Fruit fly (Drosophila melanogaster) whole organism, embryonic: ENCODE results near the gene CG42269.

ENCODE experiments used
- Awh ChIP-seq: fragments of 200-800 bp; sonication (Bioruptor generic); IDR thresholded peaks from 2 replicates; pipeline ENCODE4, ENCODE4 v1.3.6; 2022; ENCODE audit warnings: missing biosample characterization, missing genetic modification characterization
- B-H2 ChIP-seq: fragments of 200-800 bp; sonication (Bioruptor generic); optimal IDR thresholded peaks from 2 replicates; lab custom pipeline; 2018; ENCODE audit warnings: missing biosample characterization, mild to moderate bottlenecking, missing genetic modification characterization
- BEAF-32 ChIP-seq: fragments of 200-800 bp; sonication (Bioruptor generic); optimal IDR thresholded peaks from 3 replicates; lab custom pipeline; 2017; ENCODE audit warnings: missing biosample characterization, missing genetic modification characterization, mild to moderate bottlenecking, moderate library complexity, missing genetic modification reagents
- Bteb2 ChIP-seq: fragments of 200-800 bp; sonication (Bioruptor generic); optimal IDR thresholded peaks from 2 replicates; lab custom pipeline; 2016; ENCODE audit warnings: missing biosample characterization, missing genetic modification characterization
- C15 ChIP-seq: fragments of 200-800 bp; sonication (Bioruptor generic); IDR thresholded peaks from 3 replicates; pipeline ENCODE4 v1.3.6; 2022; ENCODE audit warnings: missing biosample characterization, missing genetic modification characterization
- CG11695 ChIP-seq: fragments of 200-800 bp; sonication (Bioruptor generic); IDR thresholded peaks from 3 replicates; pipeline ENCODE4 v1.3.6; 2022; ENCODE audit warnings: missing biosample characterization, missing genetic modification characterization
- CG13296 ChIP-seq: fragments of 200-800 bp; sonication (Bioruptor generic); optimal IDR thresholded peaks from 3 replicates; lab custom pipeline; 2018; ENCODE audit warnings: missing biosample characterization, mild to moderate bottlenecking, missing genetic modification characterization
- CG15514 ChIP-seq: fragments of 200-800 bp; sonication (Bioruptor generic); optimal IDR thresholded peaks from 3 replicates; lab custom pipeline; 2017; ENCODE audit warnings: missing biosample characterization, missing genetic modification characterization, mild to moderate bottlenecking, moderate library complexity, missing genetic modification reagents
- CG16779 ChIP-seq: fragments of 200-800 bp; sonication (Bioruptor generic); IDR thresholded peaks from 2 replicates; pipeline ENCODE4 v1.3.6; 2022; ENCODE audit warnings: missing biosample characterization, missing genetic modification characterization
- CG16815 ChIP-seq: fragments of 200-800 bp; sonication (Bioruptor generic); optimal IDR thresholded peaks from 3 replicates; lab custom pipeline; 2017; ENCODE audit warnings: missing biosample characterization, mild to moderate bottlenecking, missing genetic modification characterization
- CG1832 ChIP-seq: fragments of 200-800 bp; sonication (Bioruptor generic); optimal IDR thresholded peaks from 2 replicates; lab custom pipeline; 2017; ENCODE audit warnings: missing biosample characterization, mild to moderate bottlenecking, missing genetic modification characterization, inconsistent platforms
- CG18764 ChIP-seq: fragments of 200-800 bp; sonication (Bioruptor generic); optimal IDR thresholded peaks from 3 replicates; lab custom pipeline; 2016; ENCODE audit warnings: missing biosample characterization, missing genetic modification characterization
- CG2678 ChIP-seq: fragments of 200-800 bp; sonication (Bioruptor generic); optimal IDR thresholded peaks from 3 replicates; lab custom pipeline; 2019; ENCODE audit warnings: missing biosample characterization, mild to moderate bottlenecking, missing genetic modification characterization, moderate library complexity
- CG3281 ChIP-seq: fragments of 200-800 bp; sonication (Bioruptor generic); optimal IDR thresholded peaks from 3 replicates; lab custom pipeline; 2017; ENCODE audit warnings: missing biosample characterization, mild to moderate bottlenecking, missing genetic modification characterization
- CG3407 ChIP-seq: fragments of 200-800 bp; sonication (Bioruptor generic); optimal IDR thresholded peaks from 2 replicates; lab custom pipeline; 2018; ENCODE audit warnings: missing biosample characterization, mild to moderate bottlenecking, missing genetic modification characterization
- CG4360 ChIP-seq: fragments of 200-800 bp; sonication (Bioruptor generic); IDR thresholded peaks from 2 replicates; pipeline ENCODE4 v1.3.6; 2022; ENCODE audit warnings: missing biosample characterization, missing genetic modification characterization
- CG4404 ChIP-seq: fragments of 200-800 bp; sonication (Bioruptor generic); IDR thresholded peaks from 2 replicates; pipeline ENCODE4 v1.3.6; 2022; ENCODE audit warnings: missing biosample characterization, missing genetic modification characterization
- CG6272 ChIP-seq: fragments of 200-800 bp; sonication (Bioruptor generic); IDR thresholded peaks from 2 replicates; pipeline ENCODE4 v1.3.6; 2022; ENCODE audit warnings: missing biosample characterization, missing genetic modification characterization
- CG6683 ChIP-seq: fragments of 200-800 bp; sonication (Bioruptor generic); optimal IDR thresholded peaks from 2 replicates; lab custom pipeline; 2017; ENCODE audit warnings: missing biosample characterization, mild to moderate bottlenecking, missing genetic modification characterization, missing genetic modification reagents
- CG6689 ChIP-seq: fragments of 200-800 bp; sonication (Bioruptor generic); IDR thresholded peaks from 2 replicates; pipeline ENCODE4 v1.3.6; 2022; ENCODE audit warnings: missing biosample characterization, missing genetic modification characterization
- CkIIα-i1 ChIP-seq: fragments of 200-800 bp; sonication (Bioruptor generic); IDR thresholded peaks from 2 replicates; pipeline ENCODE4 v1.3.6; 2022; ENCODE audit warnings: missing biosample characterization, missing genetic modification characterization
- Dad ChIP-seq: fragments of 200-800 bp; sonication (Bioruptor generic); optimal IDR thresholded peaks from 3 replicates; lab custom pipeline; 2016; ENCODE audit warnings: missing biosample characterization, missing genetic modification characterization
- Gug ChIP-seq: fragments of 200-800 bp; sonication (Bioruptor generic); IDR thresholded peaks from 4 replicates; pipeline ENCODE4 v1.3.6; 2022; ENCODE audit warnings: missing biosample characterization, missing genetic modification characterization
- H2.0 ChIP-seq: fragments of 200-800 bp; sonication (Bioruptor generic); IDR thresholded peaks from 2 replicates; pipeline ENCODE4 v1.3.6; 2022; ENCODE audit warnings: missing biosample characterization, missing genetic modification characterization
- Hand ChIP-seq: fragments of 200-800 bp; sonication (Bioruptor generic); optimal IDR thresholded peaks from 2 replicates; lab custom pipeline; 2017; ENCODE audit warnings: mild to moderate bottlenecking, missing biosample characterization, missing genetic modification reagents, missing genetic modification characterization
- Hmx ChIP-seq: fragments of 200-800 bp; sonication (Bioruptor generic); optimal IDR thresholded peaks from 2 replicates; lab custom pipeline; 2016; ENCODE audit warnings: missing biosample characterization, missing genetic modification characterization
- Nf-YB ChIP-seq: fragments of 200-800 bp; sonication (Bioruptor generic); optimal IDR thresholded peaks from 3 replicates; lab custom pipeline; 2019; ENCODE audit warnings: missing biosample characterization, mild to moderate bottlenecking, missing genetic modification characterization, moderate library complexity
- Oaz ChIP-seq: fragments of 200-800 bp; sonication (Bioruptor generic); IDR thresholded peaks from 2 replicates; pipeline ENCODE4 v1.3.6; 2022; ENCODE audit warnings: missing biosample characterization, missing genetic modification characterization
- al ChIP-seq: fragments of 200-800 bp; sonication (Bioruptor generic); IDR thresholded peaks from 2 replicates; pipeline ENCODE4 v1.3.6; 2022; ENCODE audit warnings: missing biosample characterization, missing genetic modification characterization
- ase ChIP-seq: fragments of 200-800 bp; sonication (Bioruptor generic); IDR thresholded peaks from 3 replicates; pipeline ENCODE4 v1.3.6; 2022; ENCODE audit warnings: missing biosample characterization, missing genetic modification characterization
- btn ChIP-seq: fragments of 200-800 bp; sonication (Bioruptor generic); optimal IDR thresholded peaks from 2 replicates; lab custom pipeline; 2016; ENCODE audit warnings: missing biosample characterization, missing genetic modification characterization
- chn ChIP-seq: fragments of 200-800 bp; sonication (Bioruptor generic); optimal IDR thresholded peaks from 2 replicates; lab custom pipeline; 2016; ENCODE audit warnings: missing biosample characterization, missing genetic modification characterization
- croc ChIP-seq: fragments of 200-800 bp; sonication (Bioruptor generic); conservative IDR thresholded peaks from 3 replicates; pipeline ENCODE4 v1.3.6; 2022; ENCODE audit warnings: missing biosample characterization, missing genetic modification characterization
- da ChIP-seq: fragments of 200-800 bp; sonication (Bioruptor generic); optimal IDR thresholded peaks from 2 replicates; lab custom pipeline; 2016; ENCODE audit warnings: missing biosample characterization, missing genetic modification characterization
- dan ChIP-seq: fragments of 200-800 bp; sonication (Bioruptor generic); IDR thresholded peaks from 2 replicates; pipeline ENCODE4 v1.3.6; 2022; ENCODE audit warnings: missing biosample characterization, missing genetic modification characterization
- fu2 ChIP-seq: fragments of 200-800 bp; sonication (Bioruptor generic); optimal IDR thresholded peaks from 2 replicates; lab custom pipeline; 2016; ENCODE audit warnings: missing biosample characterization, missing genetic modification characterization
- gce ChIP-seq: fragments of 200-800 bp; sonication (Bioruptor generic); IDR thresholded peaks from 3 replicates; pipeline ENCODE4 v1.3.6; 2022; ENCODE audit warnings: missing biosample characterization, missing genetic modification characterization
- gfzf ChIP-seq: fragments of 200-800 bp; sonication (Bioruptor generic); optimal IDR thresholded peaks from 2 replicates; lab custom pipeline; 2016; ENCODE audit warnings: missing biosample characterization, mild to moderate bottlenecking, missing genetic modification characterization, moderate library complexity
- grn ChIP-seq: fragments of 200-800 bp; sonication (Bioruptor generic); optimal IDR thresholded peaks from 3 replicates; lab custom pipeline; 2017; ENCODE audit warnings: missing biosample characterization, missing genetic modification characterization
- jumu ChIP-seq: fragments of 200-800 bp; sonication (Bioruptor generic); optimal IDR thresholded peaks from 3 replicates; lab custom pipeline; 2016; ENCODE audit warnings: missing biosample characterization, missing genetic modification characterization
- lab ChIP-seq: fragments of 200-800 bp; sonication (Bioruptor generic); optimal IDR thresholded peaks from 3 replicates; lab custom pipeline; 2017; ENCODE audit warnings: missing biosample characterization, missing genetic modification characterization, mild to moderate bottlenecking, moderate library complexity, missing genetic modification reagents
- lov ChIP-seq, 2 experiments: fragments of 200-800 bp in 1 of 2; fragments of >200 bp in 1 of 2; sonication (Bioruptor generic) in 1 of 2; IDR thresholded peaks in 1 of 2; optimal IDR thresholded peaks in 1 of 2; 2 replicates in 1 of 2; 3 replicates in 1 of 2; pipeline versions ENCODE4 v1.3.6 to Lab custom; 2017 to 2022; ENCODE audit warnings: missing biosample characterization in 1 of 2, missing genetic modification characterization in 1 of 2
- mirr ChIP-seq: fragments of 200-800 bp; sonication (Bioruptor generic); optimal IDR thresholded peaks from 3 replicates; lab custom pipeline; 2018; ENCODE audit warnings: missing biosample characterization, mild to moderate bottlenecking, missing genetic modification characterization
- psq ChIP-seq: fragments of 200-800 bp; sonication (Bioruptor generic); optimal IDR thresholded peaks from 2 replicates; lab custom pipeline; 2017; ENCODE audit warnings: missing biosample characterization, missing genetic modification characterization
- repo ChIP-seq: fragments of 200-800 bp; sonication (Bioruptor generic); optimal IDR thresholded peaks from 2 replicates; lab custom pipeline; 2016; ENCODE audit warnings: missing biosample characterization, missing genetic modification characterization
- sim ChIP-seq: fragments of 200-800 bp; sonication (Bioruptor generic); IDR thresholded peaks from 2 replicates; pipeline ENCODE4 v1.3.6; 2022; ENCODE audit warnings: missing biosample characterization, missing genetic modification characterization
- trh ChIP-seq: fragments of 200-800 bp; sonication (Bioruptor generic); optimal IDR thresholded peaks from 2 replicates; lab custom pipeline; 2016; ENCODE audit warnings: missing biosample characterization, missing genetic modification characterization
- zf30C ChIP-seq: fragments of 200-800 bp; sonication (Bioruptor generic); optimal IDR thresholded peaks from 3 replicates; lab custom pipeline; 2018; ENCODE audit warnings: missing biosample characterization, mild to moderate bottlenecking, missing genetic modification characterization
- zfh2 ChIP-seq: fragments of 200-800 bp; sonication (Bioruptor generic); optimal IDR thresholded peaks from 2 replicates; lab custom pipeline; 2016; ENCODE audit warnings: missing biosample characterization, missing genetic modification characterization

CG42269 gene

dm6 chr3L:6071454-6072189, 5.5 kb downstream of the CG42269 start, which contains the start of gene CG6602:
Gene CG6602 (plus strand): TSS chr3L:6072139.
- TF ChIP-seq repo (peak; percentile 42), chn (GFP tag; lab: Kevin White, UChicago) (peak; percentile 33), Dad (GFP tag; lab: Kevin White, UChicago) (peak; percentile 32), CG6272 (GFP tag; lab: Robert Waterston, UW) (peak; percentile 72), gce (peak; percentile 50; the same call in 1 of the 3 replicates), jumu (GFP tag; lab: Kevin White, UChicago) (no peak), CG18764 (GFP tag; lab: Kevin White, UChicago) (peak; percentile 71), CG15514 (peak; percentile 82), Gug (peak; percentile 46; the same call in 2 of the 4 replicates), psq (GFP tag; lab: Kevin White, UChicago) (no peak), Oaz (GFP tag; lab: Robert Waterston, UW) (peak; percentile 38; the same call in 1 of the 2 replicates), grn (peak; percentile 37), CG6683 (GFP tag; lab: Kevin White, UChicago) (peak; percentile 72), da (GFP tag; lab: Kevin White, UChicago) (no peak), fu2 (peak; percentile 30), CG16815 (GFP tag; lab: Kevin White, UChicago) (peak; percentile 35), CkIIα-i1 (peak; percentile 4; the same call in 1 of the 2 replicates), sim (GFP tag; lab: Robert Waterston, UW) (no peak), CG4360 (GFP tag; lab: Robert Waterston, UW) (no peak), gfzf (GFP tag; lab: Kevin White, UChicago) (no peak), CG16779 (GFP tag; lab: Robert Waterston, UW) (no peak), dan (GFP tag; lab: Robert Waterston, UW) (no peak), CG1832 (GFP tag; lab: Kevin White, UChicago) (no peak), H2.0 (peak; percentile 60), Awh (GFP tag; lab: Robert Waterston, UW) (peak; percentile 34; the same call in 1 of the 2 replicates), CG13296 (GFP tag; lab: Kevin White, UChicago) (peak; percentile 81), Hand (no peak), Nf-YB (GFP tag; lab: Kevin White, UChicago) (no peak), zf30C (GFP tag; lab: Kevin White, UChicago) (no peak), croc (GFP tag; lab: Robert Waterston, UW) (peak; percentile 30; the same call in 2 of the 3 replicates), lab (peak; percentile 92), C15 (GFP tag; lab: Robert Waterston, UW) (peak; percentile 42; the same call in 1 of the 3 replicates), mirr (GFP tag; lab: Kevin White, UChicago) (peak; percentile 70), lov (optimal IDR thresholded peaks at IDR 0.05; lab: Kevin White, UChicago) (no peak), lov (GFP tag; IDR thresholded peaks at IDR 0.05; lab: Robert Waterston, UW) (peak; percentile 68), CG3407 (GFP tag; lab: Kevin White, UChicago) (peak; percentile 41), ase (GFP tag; lab: Robert Waterston, UW) (peak; percentile 83), zfh2 (peak; percentile 38), Hmx (peak; percentile 22), btn (no peak), trh (peak; percentile 30), Bteb2 (peak; percentile 5), CG6689 (no peak), CG11695 (0 out of 3 replicates have a peak, but pooled peaks have one; percentile 20), CG3281 (peak; percentile 83), CG2678 (tag; lab: Kevin White, UChicago) (no peak), B-H2 (peak; percentile 68), CG4404 (GFP tag; lab: Robert Waterston, UW) (0 out of 2 replicates have a peak, but pooled peaks have one; percentile 38), al (peak; percentile 68), BEAF-32 (GFP tag; lab: Kevin White, UChicago) (no peak)
